Worm (Caenorhabditis elegans) whole organism, late embryonic: ENCODE results near the gene vps-41.

Experiments used
- C08G9.2 ChIP-seq: sonication (generic microtip); optimal IDR thresholded peaks from 2 replicates; lab custom pipeline; 2016; ENCODE audit warnings: mild to moderate bottlenecking, missing genetic modification characterization, moderate library complexity, missing compliant biosample characterization
- K02D7.2 ChIP-seq: sonication (generic microtip); optimal IDR thresholded peaks from 2 replicates; lab custom pipeline; 2017; ENCODE audit warnings: mild to moderate bottlenecking, missing genetic modification characterization, missing compliant biosample characterization
- K09A11.1 ChIP-seq: sonication (generic microtip); optimal IDR thresholded peaks from 2 replicates; lab custom pipeline; 2017; ENCODE audit warnings: antibody characterized with exemption, mild to moderate bottlenecking, missing genetic modification characterization, missing compliant biosample characterization; ENCODE audit not compliant: insufficient read depth
- T23F11.4 ChIP-seq: fragments of 200-800 bp; sonication (Bioruptor generic); optimal IDR thresholded peaks from 2 replicates; lab custom pipeline; 2018; ENCODE audit warnings: mild to moderate bottlenecking, missing genetic modification characterization, missing compliant biosample characterization
- Y22D7AL.16 ChIP-seq: sonication (generic microtip); optimal IDR thresholded peaks from 2 replicates; lab custom pipeline; 2016; ENCODE audit warnings: missing genetic modification characterization, missing compliant biosample characterization
- ceh-14 ChIP-seq: sonication (generic microtip); optimal IDR thresholded peaks from 2 replicates; lab custom pipeline; 2016; ENCODE audit warnings: missing genotype, missing genetic modification characterization, missing compliant biosample characterization
- ceh-18 ChIP-seq: sonication (generic microtip); optimal IDR thresholded peaks from 2 replicates; lab custom pipeline; 2016; ENCODE audit warnings: missing genetic modification characterization, missing compliant biosample characterization
- ceh-19 ChIP-seq: fragments of 200-800 bp; sonication (Bioruptor generic); optimal IDR thresholded peaks from 2 replicates; lab custom pipeline; 2018; ENCODE audit warnings: mild to moderate bottlenecking, missing genetic modification characterization, missing compliant biosample characterization
- ceh-22 ChIP-seq: sonication (generic microtip); optimal IDR thresholded peaks from 2 replicates; lab custom pipeline; 2017; ENCODE audit warnings: missing biosample characterization, missing genetic modification characterization
- ceh-30 ChIP-seq: fragments of 150-350 bp; optimal IDR thresholded peaks from 2 replicates; lab custom pipeline; 2014; ENCODE audit warnings: missing biosample characterization, missing genetic modification characterization
- ceh-31 ChIP-seq: sonication (generic microtip); optimal IDR thresholded peaks from 2 replicates; lab custom pipeline; 2016; ENCODE audit warnings: missing genetic modification characterization, missing compliant biosample characterization
- ceh-6 ChIP-seq: fragments of 200-800 bp; sonication (Bioruptor generic); optimal IDR thresholded peaks from 2 replicates; lab custom pipeline; 2018; ENCODE audit warnings: mild to moderate bottlenecking, missing genetic modification characterization, missing compliant biosample characterization
- ceh-9 ChIP-seq: sonication (generic microtip); optimal IDR thresholded peaks from 2 replicates; lab custom pipeline; 2016; ENCODE audit warnings: mild to moderate bottlenecking, missing genetic modification characterization, inconsistent platforms, missing compliant biosample characterization
- che-1 ChIP-seq: sonication (generic microtip); optimal IDR thresholded peaks from 2 replicates; lab custom pipeline; 2016; ENCODE audit warnings: mild to moderate bottlenecking, missing genetic modification characterization, missing compliant biosample characterization
- dve-1 ChIP-seq: sonication (generic microtip); optimal IDR thresholded peaks from 2 replicates; lab custom pipeline; 2017; ENCODE audit warnings: antibody characterized with exemption, mild to moderate bottlenecking, missing genetic modification characterization, missing compliant biosample characterization
- elt-2 ChIP-seq: sonication (generic microtip); optimal IDR thresholded peaks from 2 replicates; lab custom pipeline; 2016; ENCODE audit warnings: missing genetic modification reagents, missing genetic modification characterization, missing compliant biosample characterization
- elt-4 ChIP-seq: sonication (generic microtip); optimal IDR thresholded peaks from 2 replicates; lab custom pipeline; 2016; ENCODE audit warnings: missing genetic modification characterization, missing compliant biosample characterization
- eyg-1 ChIP-seq: sonication (generic microtip); optimal IDR thresholded peaks from 2 replicates; lab custom pipeline; 2016; ENCODE audit warnings: missing genotype, missing genetic modification characterization, missing compliant biosample characterization
- fkh-10 ChIP-seq: fragments of 150-350 bp; optimal IDR thresholded peaks from 2 replicates; lab custom pipeline; 2014; ENCODE audit warnings: missing biosample characterization, missing genetic modification reagents, missing genetic modification characterization
- fkh-6 ChIP-seq: sonication (generic microtip); optimal IDR thresholded peaks from 2 replicates; lab custom pipeline; 2016; ENCODE audit warnings: missing genetic modification characterization, missing compliant biosample characterization
- gmeb-2 ChIP-seq: sonication (generic microtip); optimal IDR thresholded peaks from 2 replicates; lab custom pipeline; 2016; ENCODE audit warnings: missing genetic modification characterization, inconsistent platforms, missing compliant biosample characterization
- hlh-8 ChIP-seq: sonication (generic microtip); optimal IDR thresholded peaks from 2 replicates; lab custom pipeline; 2016; ENCODE audit warnings: missing genotype, missing genetic modification characterization, missing compliant biosample characterization
- lim-6 ChIP-seq: sonication (generic microtip); optimal IDR thresholded peaks from 2 replicates; lab custom pipeline; 2016; ENCODE audit warnings: missing genetic modification characterization, missing compliant biosample characterization
- lin-11 ChIP-seq: fragments of 200-800 bp; sonication (Bioruptor generic); optimal IDR thresholded peaks from 2 replicates; lab custom pipeline; 2018; ENCODE audit warnings: mild to moderate bottlenecking, missing genetic modification characterization, missing compliant biosample characterization
- madf-2 ChIP-seq: sonication (generic microtip); optimal IDR thresholded peaks from 2 replicates; lab custom pipeline; 2017; ENCODE audit warnings: missing genetic modification characterization, missing compliant biosample characterization
- nfya-1 ChIP-seq: sonication (generic microtip); optimal IDR thresholded peaks from 2 replicates; lab custom pipeline; 2017; ENCODE audit warnings: missing genetic modification characterization, mild to moderate bottlenecking, missing compliant biosample characterization, antibody characterized with exemption, moderate library complexity
- nhr-232 ChIP-seq: sonication (generic microtip); optimal IDR thresholded peaks from 2 replicates; lab custom pipeline; 2016; ENCODE audit warnings: missing genetic modification characterization, missing compliant biosample characterization
- npax-4 ChIP-seq: sonication (generic microtip); optimal IDR thresholded peaks from 2 replicates; lab custom pipeline; 2016; ENCODE audit warnings: missing genetic modification characterization, missing compliant biosample characterization
- pag-3 ChIP-seq: sonication (generic microtip); optimal IDR thresholded peaks from 2 replicates; lab custom pipeline; 2016; ENCODE audit warnings: missing compliant biosample characterization, missing genetic modification characterization, borderline replicate concordance
- pat-9 ChIP-seq: fragments of 200-800 bp; sonication (Bioruptor generic); optimal IDR thresholded peaks from 2 replicates; lab custom pipeline; 2018; ENCODE audit warnings: mild to moderate bottlenecking, missing genetic modification characterization, moderate library complexity, missing compliant biosample characterization
- pax-1 ChIP-seq: fragments of 150-350 bp; optimal IDR thresholded peaks from 2 replicates; lab custom pipeline; 2014; ENCODE audit warnings: missing biosample characterization, missing genetic modification characterization
- pha-2 ChIP-seq: sonication (generic microtip); optimal IDR thresholded peaks from 2 replicates; lab custom pipeline; 2017; ENCODE audit warnings: mild to moderate bottlenecking, missing genetic modification characterization, missing compliant biosample characterization
- pqm-1 ChIP-seq: sonication (generic microtip); optimal IDR thresholded peaks from 2 replicates; lab custom pipeline; 2016; ENCODE audit warnings: missing genetic modification characterization, missing compliant biosample characterization
- ref-2 ChIP-seq: sonication (generic microtip); optimal IDR thresholded peaks from 2 replicates; lab custom pipeline; 2016; ENCODE audit warnings: missing genetic modification characterization, missing compliant biosample characterization
- sox-4 ChIP-seq: sonication (generic microtip); optimal IDR thresholded peaks from 2 replicates; lab custom pipeline; 2017; ENCODE audit warnings: mild to moderate bottlenecking, missing genetic modification characterization, inconsistent platforms, missing compliant biosample characterization
- syd-9 ChIP-seq: sonication (generic microtip); optimal IDR thresholded peaks from 2 replicates; lab custom pipeline; 2016; ENCODE audit warnings: mild to moderate bottlenecking, missing genetic modification characterization, moderate library complexity, missing compliant biosample characterization
- tbx-2 ChIP-seq: sonication (generic microtip); optimal IDR thresholded peaks from 2 replicates; lab custom pipeline; 2016; ENCODE audit warnings: missing genetic modification characterization, missing compliant biosample characterization
- tbx-7 ChIP-seq: sonication (generic microtip); optimal IDR thresholded peaks from 2 replicates; lab custom pipeline; 2016; ENCODE audit warnings: missing genotype, missing genetic modification characterization, missing compliant biosample characterization
- ttx-3 ChIP-seq: sonication (generic microtip); optimal IDR thresholded peaks from 2 replicates; lab custom pipeline; 2016; ENCODE audit warnings: missing genetic modification reagents, missing genetic modification characterization, missing compliant biosample characterization
- unc-3 ChIP-seq, 2 experiments: fragments of 200-800 bp in 1 of 2; sonication (Bioruptor generic) in 1 of 2; sonication (generic microtip) in 1 of 2; conservative IDR thresholded peaks in 1 of 2; optimal IDR thresholded peaks in 1 of 2; 2 replicates each; pipeline versions ENCODE4 v1.3.6 to Lab custom; 2016 to 2022; ENCODE audit warnings: missing compliant biosample characterization in 2 of 2, missing genetic modification characterization in 2 of 2, missing genetic modification reagents in 1 of 2
- unc-42 ChIP-seq: sonication (generic microtip); optimal IDR thresholded peaks from 2 replicates; lab custom pipeline; 2016; ENCODE audit warnings: missing genotype, missing genetic modification characterization, missing compliant biosample characterization
- unc-55 ChIP-seq: sonication (generic microtip); optimal IDR thresholded peaks from 2 replicates; lab custom pipeline; 2017; ENCODE audit warnings: missing biosample characterization, missing genetic modification reagents, missing genetic modification characterization
- unc-86 ChIP-seq: sonication (generic microtip); optimal IDR thresholded peaks from 2 replicates; lab custom pipeline; 2016; ENCODE audit warnings: missing genetic modification characterization, missing compliant biosample characterization
- ztf-16 ChIP-seq: sonication (generic microtip); optimal IDR thresholded peaks from 2 replicates; lab custom pipeline; 2017; ENCODE audit warnings: missing genetic modification characterization, missing compliant biosample characterization

The vps-41 gene

DNA sequence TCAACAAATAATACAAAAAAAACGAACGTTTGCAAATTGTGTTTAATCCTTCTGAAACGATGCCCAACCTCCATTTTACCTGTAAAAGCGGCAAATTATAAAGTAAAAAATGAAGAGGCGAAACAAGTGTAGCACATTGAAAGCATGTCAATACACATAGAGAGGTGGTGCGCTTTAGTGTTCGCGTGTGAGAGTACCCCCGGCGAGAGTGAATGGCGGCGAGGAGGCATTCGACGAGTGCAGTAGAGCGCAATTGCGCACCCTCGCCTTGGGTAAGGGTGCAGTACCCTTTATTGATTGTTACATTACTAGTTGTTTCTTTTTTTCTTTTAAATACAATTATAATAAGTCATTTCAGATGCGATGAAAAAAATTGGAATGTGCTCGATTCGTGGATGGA lies 8.4 kb upstream of the vps-41 start, which contains the start of gene hst-6 (continued):
- peak; percentile 6 for TF ChIP-seq ceh-14 (tag; lab: Kevin White, UChicago)
- TF ChIP-seq fkh-10: no peak
- TF ChIP-seq ttx-3 (tag; lab: Kevin White, UChicago): no peak
- TF ChIP-seq nhr-232: no peak
- TF ChIP-seq gmeb-2: no peak
- TF ChIP-seq elt-2 (tag; lab: Kevin White, UChicago): peak; percentile 10
- no peak for TF ChIP-seq ceh-18 (tag; lab: Kevin White, UChicago)
- peak; percentile 52 for TF ChIP-seq eyg-1 (tag; lab: Kevin White, UChicago)
- TF ChIP-seq ceh-30: no peak
- no peak for TF ChIP-seq ceh-9
- TF ChIP-seq K09A11.1: no peak
- TF ChIP-seq ztf-16: no peak
- TF ChIP-seq unc-86 (tag; lab: Kevin White, UChicago): peak; percentile 3
- peak; percentile 65 for TF ChIP-seq ceh-31 (tag; lab: Kevin White, UChicago)
- no peak for TF ChIP-seq T23F11.4 (GFP tag; lab: Kevin White, UChicago)
- no peak for TF ChIP-seq dve-1
- TF ChIP-seq npax-4: no peak
- TF ChIP-seq ceh-22 (tag; lab: Kevin White, UChicago): no peak
- no peak for TF ChIP-seq lin-11 (tag; lab: Kevin White, UChicago)
- no peak for TF ChIP-seq hlh-8 (tag; lab: Kevin White, UChicago)
- TF ChIP-seq C08G9.2 (tag; lab: Kevin White, UChicago): no peak
- peak; percentile 72 for TF ChIP-seq nfya-1 (tag; lab: Kevin White, UChicago)
- TF ChIP-seq tbx-7 (tag; lab: Kevin White, UChicago): peak; percentile 1
- peak; percentile 62 for TF ChIP-seq ceh-19 (GFP tag; lab: Kevin White, UChicago)
- TF ChIP-seq ceh-6: no peak
- TF ChIP-seq Y22D7AL.16 (tag; lab: Kevin White, UChicago): no peak
- TF ChIP-seq unc-55 (GFP tag; lab: Kevin White, UChicago): peak; percentile 1
- TF ChIP-seq pqm-1: no peak
- no peak for TF ChIP-seq pag-3
- TF ChIP-seq K02D7.2: no peak
- TF ChIP-seq lim-6: no peak
- TF ChIP-seq sox-4 (tag; lab: Kevin White, UChicago): no peak
- no peak for TF ChIP-seq unc-3 (GFP tag; conservative IDR thresholded peaks at IDR 0.05; lab: Robert Waterston, UW)
- TF ChIP-seq unc-3 (tag; optimal IDR thresholded peaks at IDR 0.05; lab: Kevin White, UChicago): no peak
- no peak for TF ChIP-seq madf-2 (tag; lab: Kevin White, UChicago)
- TF ChIP-seq fkh-6 (tag; lab: Kevin White, UChicago): no peak
- peak; percentile 72 for TF ChIP-seq ref-2 (tag; lab: Kevin White, UChicago)
- peak; percentile 46 for TF ChIP-seq unc-42 (tag; lab: Kevin White, UChicago)
- TF ChIP-seq elt-4 (tag; lab: Kevin White, UChicago): no peak

DNA sequence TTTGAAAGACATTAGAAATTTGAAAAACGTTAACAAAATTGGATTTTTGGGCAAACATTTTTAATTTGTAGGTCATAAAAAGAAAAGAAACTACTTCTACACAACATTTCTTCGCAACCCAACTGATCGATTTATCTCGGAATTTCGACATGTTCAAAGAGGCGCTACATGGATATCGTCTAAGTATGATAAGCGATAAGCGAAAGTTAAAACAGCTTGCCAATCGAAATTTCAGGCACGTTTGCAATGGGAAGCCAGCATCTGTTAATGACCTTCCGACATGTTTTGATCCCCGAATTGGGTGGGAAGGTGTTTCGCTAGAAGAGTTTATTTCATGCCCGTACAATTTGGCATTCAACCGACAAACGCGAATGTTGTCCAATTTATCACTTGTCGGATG lies 6.9 kb upstream of the vps-41 start:
- TF ChIP-seq syd-9 (no peak), che-1 (tag; lab: Kevin White, UChicago) (no peak), tbx-2 (tag; lab: Kevin White, UChicago) (no peak), pag-3 (no peak), pax-1 (tag; lab: Kevin White, UChicago) (no peak), ttx-3 (tag; lab: Kevin White, UChicago) (no peak), pat-9 (tag; lab: Kevin White, UChicago) (no peak), T23F11.4 (GFP tag; lab: Kevin White, UChicago) (no peak), lin-11 (tag; lab: Kevin White, UChicago) (no peak), tbx-7 (tag; lab: Kevin White, UChicago) (no peak), K09A11.1 (no peak), fkh-10 (no peak), nfya-1 (tag; lab: Kevin White, UChicago) (no peak), ceh-31 (tag; lab: Kevin White, UChicago) (no peak), unc-3 (GFP tag; conservative IDR thresholded peaks at IDR 0.05; lab: Robert Waterston, UW) (no peak), unc-3 (tag; optimal IDR thresholded peaks at IDR 0.05; lab: Kevin White, UChicago) (no peak), elt-2 (tag; lab: Kevin White, UChicago) (no peak), pha-2 (tag; lab: Kevin White, UChicago) (no peak), hlh-8 (tag; lab: Kevin White, UChicago) (no peak)
